Worm (Caenorhabditis elegans): ENCODE measurements around the gene ZK512.4.

DNA sequence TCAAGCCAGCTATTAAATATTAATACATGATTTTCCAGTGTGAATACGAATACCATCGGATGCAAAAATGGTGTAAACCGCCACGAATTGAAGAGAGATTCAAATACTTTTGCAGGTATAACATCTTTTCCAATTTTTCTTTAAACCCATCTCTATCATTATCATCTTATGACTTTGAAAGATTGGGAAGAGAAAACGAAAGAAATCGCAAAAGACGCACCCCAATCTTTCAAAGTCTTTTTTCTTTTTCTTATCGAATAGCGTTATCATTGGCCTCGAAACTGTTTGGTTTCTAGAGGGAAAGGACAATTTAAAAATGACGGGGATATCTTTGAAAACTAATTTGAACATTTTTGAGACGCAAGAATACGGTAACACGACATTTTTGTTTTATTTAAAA, 39.5 kb upstream of the ZK512.4 start:
- TF ChIP-seq chd-7 (tag; optimal IDR thresholded peaks at IDR 0.05) (no peak), ztf-22 (GFP tag; optimal IDR thresholded peaks at IDR 0.05) (no peak), B0035.1 (tag; optimal IDR thresholded peaks at IDR 0.05) (no peak), unc-130 (GFP tag; optimal IDR thresholded peaks at IDR 0.05) (no peak), ets-4 (GFP tag; optimal IDR thresholded peaks at IDR 0.05) (no peak), hsf-1 (GFP tag; IDR thresholded peaks at IDR 0.05) (no peak), unc-62 (GFP tag; optimal IDR thresholded peaks at IDR 0.05) (no peak), D2030.7 (GFP tag; IDR thresholded peaks at IDR 0.05) (no peak), fkh-3 (tag; optimal IDR thresholded peaks at IDR 0.05) (no peak), ceh-58 (GFP tag; IDR thresholded peaks at IDR 0.05) (no peak), tbx-9 (tag; optimal IDR thresholded peaks at IDR 0.05; ENCODE audit: borderline replicate concordance) (no peak), ama-1 (optimal IDR thresholded peaks at IDR 0.05) (no peak), ama-1 (GFP tag; optimal IDR thresholded peaks at IDR 0.05) (no peak)

Measured in whole organism, young adult.